Worm (Caenorhabditis elegans) whole organism, young adult: Measurements from ENCODE around the gene C16C8.22.

ENCODE experiments used
- B0019.2 ChIP-seq: fragments of 200-800 bp; sonication (Bioruptor generic); conservative IDR thresholded peaks from 2 replicates; pipeline ENCODE4 v1.3.6; 2022; ENCODE audit warnings: missing genetic modification reagents, missing genetic modification characterization, missing compliant biosample characterization
- B0261.1 ChIP-seq: sonication (generic microtip); optimal IDR thresholded peaks from 2 replicates; lab custom pipeline; 2016; ENCODE audit warnings: mild to moderate bottlenecking, missing genetic modification characterization, moderate library complexity, missing compliant biosample characterization
- B0336.3 ChIP-seq: fragments of 200-800 bp; sonication (Bioruptor generic); IDR thresholded peaks from 2 replicates; pipeline ENCODE4 v1.3.6; 2022; ENCODE audit warnings: missing genetic modification characterization, missing compliant biosample characterization
- C17E4.6 ChIP-seq: fragments of 200-800 bp; sonication (Bioruptor generic); IDR thresholded peaks from 2 replicates; pipeline ENCODE4 v1.3.6; 2022; ENCODE audit warnings: missing genetic modification reagents, missing genetic modification characterization, missing compliant biosample characterization
- D2030.7 ChIP-seq: fragments of 200-800 bp; sonication (Bioruptor generic); IDR thresholded peaks from 2 replicates; pipeline ENCODE4 v1.3.6; 2022; ENCODE audit warnings: missing genetic modification reagents, missing genetic modification characterization, missing compliant biosample characterization
- F10E7.11 ChIP-seq: sonication (generic microtip); optimal IDR thresholded peaks from 2 replicates; lab custom pipeline; 2017; ENCODE audit warnings: mild to moderate bottlenecking, missing genetic modification characterization, moderate library complexity, missing compliant biosample characterization
- F23B12.7 ChIP-seq: sonication (generic microtip); optimal IDR thresholded peaks from 2 replicates; lab custom pipeline; 2017; ENCODE audit warnings: missing genetic modification characterization, mild to moderate bottlenecking, missing compliant biosample characterization, antibody characterized with exemption, moderate library complexity; ENCODE audit not compliant: insufficient read depth
- F55B11.4 ChIP-seq: sonication (generic microtip); optimal IDR thresholded peaks from 2 replicates; lab custom pipeline; 2016; ENCODE audit warnings: missing compliant biosample characterization, missing genetic modification characterization, borderline replicate concordance; ENCODE audit not compliant: insufficient read depth
- T26A5.8 ChIP-seq: sonication (generic microtip); optimal IDR thresholded peaks from 2 replicates; lab custom pipeline; 2016; ENCODE audit warnings: missing genetic modification characterization, missing compliant biosample characterization
- Y53F4B.3 ChIP-seq: fragments of 200-800 bp; sonication (Bioruptor generic); IDR thresholded peaks from 2 replicates; pipeline ENCODE4 v1.3.6; 2022; ENCODE audit warnings: missing genetic modification reagents, missing genetic modification characterization, missing compliant biosample characterization
- Y79H2A.3 ChIP-seq: fragments of 200-800 bp; sonication (Bioruptor generic); conservative IDR thresholded peaks from 2 replicates; pipeline ENCODE4 v1.3.6; 2022; ENCODE audit warnings: missing genetic modification reagents, missing genetic modification characterization, missing compliant biosample characterization
- akir-1 ChIP-seq: fragments of 200-800 bp; sonication (Bioruptor generic); optimal IDR thresholded peaks from 2 replicates; lab custom pipeline; 2018; ENCODE audit warnings: mild to moderate bottlenecking, missing genetic modification characterization, moderate library complexity, missing compliant biosample characterization
- ama-1 ChIP-seq, 3 experiments: fragments of 150-350 bp in 1 of 3; sonication (generic microtip) in 2 of 3; optimal IDR thresholded peaks; 2 replicates each; lab custom pipeline; 2014 to 2018; ENCODE audit warnings: missing biosample characterization in 2 of 3, missing genetic modification characterization in 2 of 3, missing genetic modification reagents in 2 of 3
- aptf-2 ChIP-seq: fragments of 200-800 bp; sonication (Bioruptor generic); conservative IDR thresholded peaks from 2 replicates; pipeline ENCODE4 v1.3.6; 2022; ENCODE audit warnings: missing genetic modification reagents, missing genetic modification characterization, missing compliant biosample characterization
- attf-5 ChIP-seq: fragments of 200-800 bp; sonication (Bioruptor generic); optimal IDR thresholded peaks from 2 replicates; lab custom pipeline; 2018; ENCODE audit warnings: mild to moderate bottlenecking, missing genetic modification characterization, missing compliant biosample characterization
- bed-1 ChIP-seq: fragments of 200-800 bp; sonication (Bioruptor generic); IDR thresholded peaks from 2 replicates; pipeline ENCODE4 v1.3.6; 2022; ENCODE audit warnings: missing genetic modification reagents, missing genetic modification characterization, missing compliant biosample characterization
- bed-2 ChIP-seq: fragments of 200-800 bp; sonication (Bioruptor generic); IDR thresholded peaks from 2 replicates; pipeline ENCODE4 v1.3.6; 2022; ENCODE audit warnings: missing genetic modification reagents, missing genetic modification characterization, missing compliant biosample characterization
- ceh-100 ChIP-seq: fragments of 200-800 bp; sonication (Bioruptor generic); IDR thresholded peaks from 2 replicates; pipeline ENCODE4 v1.3.6; 2022; ENCODE audit warnings: missing genetic modification reagents, missing genetic modification characterization, missing compliant biosample characterization
- ceh-58 ChIP-seq: fragments of 200-800 bp; sonication (Bioruptor generic); IDR thresholded peaks from 2 replicates; pipeline ENCODE4 v1.3.6; 2022; ENCODE audit warnings: missing genetic modification characterization, missing compliant biosample characterization
- ceh-79 ChIP-seq: sonication (generic microtip); optimal IDR thresholded peaks from 2 replicates; lab custom pipeline; 2017; ENCODE audit warnings: mild to moderate bottlenecking, missing genetic modification characterization, missing compliant biosample characterization
- chd-7 ChIP-seq: sonication (generic microtip); optimal IDR thresholded peaks from 2 replicates; lab custom pipeline; 2016; ENCODE audit warnings: mild to moderate bottlenecking, missing genetic modification characterization, moderate library complexity, missing compliant biosample characterization
- dpl-1 ChIP-seq: fragments of 150-350 bp; optimal IDR thresholded peaks from 2 replicates; lab custom pipeline; 2014; ENCODE audit warnings: missing biosample characterization, missing genetic modification reagents, missing genetic modification characterization
- efl-1 ChIP-seq: fragments of 150-350 bp; optimal IDR thresholded peaks from 2 replicates; lab custom pipeline; 2014; ENCODE audit warnings: missing biosample characterization, missing genetic modification reagents, missing genetic modification characterization
- ekl-4 ChIP-seq: fragments of 200-800 bp; sonication (Bioruptor generic); IDR thresholded peaks from 2 replicates; pipeline ENCODE4 v1.3.6; 2022; ENCODE audit warnings: missing genetic modification reagents, missing genetic modification characterization, missing compliant biosample characterization
- gei-17 ChIP-seq: fragments of 200-800 bp; sonication (Bioruptor generic); optimal IDR thresholded peaks from 2 replicates; lab custom pipeline; 2018; ENCODE audit warnings: mild to moderate bottlenecking, missing genetic modification characterization, missing compliant biosample characterization
- him-1 ChIP-seq: sonication (generic microtip); optimal IDR thresholded peaks from 2 replicates; lab custom pipeline; 2016; ENCODE audit warnings: missing genotype, missing genetic modification reagents, missing genetic modification characterization, missing compliant biosample characterization
- hmg-1.2 ChIP-seq: fragments of 200-800 bp; sonication (Bioruptor generic); IDR thresholded peaks from 2 replicates; pipeline ENCODE4 v1.3.6; 2022; ENCODE audit warnings: missing genetic modification reagents, missing genetic modification characterization, missing compliant biosample characterization
- lag-1 ChIP-seq: fragments of 200-800 bp; sonication (Bioruptor generic); IDR thresholded peaks from 2 replicates; pipeline ENCODE4 v1.3.6; 2022; ENCODE audit warnings: missing genetic modification reagents, missing genetic modification characterization, missing compliant biosample characterization
- let-526 ChIP-seq: fragments of 200-800 bp; sonication (Bioruptor generic); IDR thresholded peaks from 2 replicates; pipeline ENCODE4 v1.3.6; 2022; ENCODE audit warnings: missing genetic modification reagents, missing genetic modification characterization, missing compliant biosample characterization
- lin-26 ChIP-seq: fragments of 200-800 bp; sonication (Bioruptor generic); IDR thresholded peaks from 2 replicates; pipeline ENCODE4 v1.3.6; 2022; ENCODE audit warnings: missing genetic modification reagents, missing genetic modification characterization, missing compliant biosample characterization
- lsy-27 ChIP-seq: sonication (generic microtip); optimal IDR thresholded peaks from 2 replicates; lab custom pipeline; 2017; ENCODE audit warnings: missing genetic modification characterization, mild to moderate bottlenecking, missing compliant biosample characterization, antibody characterized with exemption, missing genotype, borderline replicate concordance; ENCODE audit not compliant: insufficient read depth
- mxl-1 ChIP-seq: sonication (generic microtip); optimal IDR thresholded peaks from 2 replicates; lab custom pipeline; 2016; ENCODE audit warnings: missing genetic modification characterization, missing compliant biosample characterization
- nhr-179 ChIP-seq: sonication (generic microtip); optimal IDR thresholded peaks from 2 replicates; lab custom pipeline; 2016; ENCODE audit warnings: mild to moderate bottlenecking, missing genetic modification characterization, missing compliant biosample characterization
- nhr-80 ChIP-seq: sonication (generic microtip); optimal IDR thresholded peaks from 2 replicates; lab custom pipeline; 2016; ENCODE audit warnings: missing genetic modification characterization, missing compliant biosample characterization
- rcor-1 ChIP-seq: fragments of 200-800 bp; sonication (Bioruptor generic); IDR thresholded peaks from 2 replicates; pipeline ENCODE4 v1.3.6; 2022; ENCODE audit warnings: missing genetic modification reagents, missing genetic modification characterization, missing compliant biosample characterization
- rec-8 ChIP-seq, 2 experiments: sonication (generic microtip); optimal IDR thresholded peaks; 2 replicates each; lab custom pipeline; 2016; ENCODE audit warnings: mild to moderate bottlenecking in 2 of 2, missing genetic modification characterization in 2 of 2, missing genetic modification reagents in 2 of 2, missing genotype in 2 of 2, missing biosample characterization in 1 of 2, missing compliant biosample characterization in 1 of 2, moderate library complexity in 1 of 2
- repo-1 ChIP-seq: sonication (generic microtip); optimal IDR thresholded peaks from 2 replicates; lab custom pipeline; 2017; ENCODE audit warnings: mild to moderate bottlenecking, missing genetic modification characterization, missing compliant biosample characterization
- sdz-38 ChIP-seq: sonication (generic microtip); optimal IDR thresholded peaks from 2 replicates; lab custom pipeline; 2016; ENCODE audit warnings: missing genotype, missing genetic modification characterization, missing compliant biosample characterization
- sea-2 ChIP-seq: fragments of 200-800 bp; sonication (Bioruptor generic); IDR thresholded peaks from 2 replicates; pipeline ENCODE4 v1.3.6; 2022; ENCODE audit warnings: missing genetic modification characterization, missing compliant biosample characterization
- snpc-1.3 ChIP-seq: sonication (generic microtip); optimal IDR thresholded peaks from 2 replicates; lab custom pipeline; 2017; ENCODE audit warnings: missing genetic modification characterization, mild to moderate bottlenecking, missing compliant biosample characterization, antibody characterized with exemption, moderate library complexity, missing genotype, missing genetic modification reagents; ENCODE audit not compliant: insufficient read depth
- somi-1 ChIP-seq: fragments of 200-800 bp; sonication (Bioruptor generic); optimal IDR thresholded peaks from 2 replicates; lab custom pipeline; 2018; ENCODE audit warnings: mild to moderate bottlenecking, missing genetic modification characterization, missing compliant biosample characterization
- sptf-2 ChIP-seq: fragments of 200-800 bp; sonication (Bioruptor generic); optimal IDR thresholded peaks from 2 replicates; lab custom pipeline; 2018; ENCODE audit warnings: mild to moderate bottlenecking, missing genetic modification characterization, missing compliant biosample characterization
- tbx-9 ChIP-seq: sonication (generic microtip); optimal IDR thresholded peaks from 2 replicates; lab custom pipeline; 2016; ENCODE audit warnings: borderline replicate concordance, missing genetic modification characterization, inconsistent platforms, missing compliant biosample characterization
- xnd-1 ChIP-seq: sonication (generic microtip); optimal IDR thresholded peaks from 2 replicates; lab custom pipeline; 2016; ENCODE audit warnings: missing genotype, missing genetic modification reagents, missing genetic modification characterization, missing compliant biosample characterization
- zfh-2 ChIP-seq: fragments of 200-800 bp; sonication (Bioruptor generic); conservative IDR thresholded peaks from 2 replicates; pipeline ENCODE4 v1.3.6; 2022; ENCODE audit warnings: missing genetic modification reagents, missing genetic modification characterization, missing compliant biosample characterization
- ztf-26 ChIP-seq: sonication (generic microtip); optimal IDR thresholded peaks from 2 replicates; lab custom pipeline; 2017; ENCODE audit warnings: missing genetic modification characterization, missing compliant biosample characterization
- ztf-3 ChIP-seq: fragments of 200-800 bp; sonication (Bioruptor generic); optimal IDR thresholded peaks from 2 replicates; lab custom pipeline; 2018; ENCODE audit warnings: mild to moderate bottlenecking, missing genetic modification characterization, missing compliant biosample characterization
- ztf-6 ChIP-seq: fragments of 200-800 bp; sonication (Bioruptor generic); IDR thresholded peaks from 2 replicates; pipeline ENCODE4 v1.3.6; 2022; ENCODE audit warnings: missing genetic modification reagents, missing genetic modification characterization, missing compliant biosample characterization

C16C8.22 gene

DNA sequence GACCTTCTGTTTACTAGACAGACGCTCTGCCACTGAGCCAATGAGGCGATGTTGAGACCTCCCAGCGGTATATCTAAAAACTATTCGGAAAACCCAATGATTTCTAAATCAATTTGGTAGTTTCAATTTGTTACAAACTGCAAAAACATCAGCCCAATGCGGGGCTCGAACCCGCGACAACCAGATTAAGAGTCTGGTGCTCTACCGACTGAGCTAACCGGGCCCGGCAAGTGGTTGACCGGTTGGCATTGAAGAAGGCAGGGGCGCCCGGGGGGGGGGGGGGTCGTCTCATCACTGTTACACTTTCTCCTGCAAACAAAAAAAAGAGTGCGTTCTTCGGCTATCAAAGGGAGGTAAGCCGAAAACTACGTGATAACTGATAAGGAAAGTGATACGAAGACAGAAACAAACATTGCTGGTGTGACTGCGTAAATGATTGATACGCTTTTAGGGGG is 3.8 kb downstream of the C16C8.22 start (continued):
- peak; percentile 92 for TF ChIP-seq zfh-2 (GFP tag; lab: Robert Waterston, UW)
- TF ChIP-seq D2030.7 = peak; percentile 86
- peak; percentile 46 for TF ChIP-seq gei-17 (GFP tag; lab: Kevin White, UChicago)
- 0 out of 2 replicates have a peak, but pooled peaks have one; percentile 54 for TF ChIP-seq ceh-58 (GFP tag; lab: Robert Waterston, UW)
- peak; percentile 55 for TF ChIP-seq attf-5
- TF ChIP-seq ztf-3 = peak; percentile 57
- peak; percentile 82 for TF ChIP-seq repo-1
- TF ChIP-seq xnd-1 (tag; lab: Kevin White, UChicago) = peak; percentile 10
- TF ChIP-seq Y79H2A.3 (GFP tag; lab: Robert Waterston, UW) = no peak
- no peak for TF ChIP-seq sea-2 (GFP tag; lab: Robert Waterston, UW)
- no peak for TF ChIP-seq lag-1
- TF ChIP-seq bed-2 (GFP tag; lab: Robert Waterston, UW) = no peak
- TF ChIP-seq T26A5.8 = peak; percentile 52
- TF ChIP-seq ceh-79 (tag; lab: Kevin White, UChicago) = peak; percentile 75
- TF ChIP-seq efl-1 (GFP tag; lab: Kevin White, UChicago) = no peak
- TF ChIP-seq akir-1 (GFP tag; lab: Kevin White, UChicago) = no peak
- TF ChIP-seq ekl-4 (GFP tag; lab: Robert Waterston, UW) = peak; percentile 75
- peak; percentile 70 for TF ChIP-seq chd-7
- no peak for TF ChIP-seq bed-1 (GFP tag; lab: Robert Waterston, UW)
- TF ChIP-seq ztf-6 = no peak
- TF ChIP-seq rec-8 (tag; optimal IDR thresholded peaks at IDR 0.05; lab: Kevin White, UChicago) = peak; percentile 74 to 82
- TF ChIP-seq B0261.1 (tag; lab: Kevin White, UChicago) = peak; percentile 97
- no peak for TF ChIP-seq Y53F4B.3
- peak; percentile 84; the same call in 1 of the 2 replicates for TF ChIP-seq B0336.3 (GFP tag; lab: Robert Waterston, UW)
- TF ChIP-seq C17E4.6 (GFP tag; lab: Robert Waterston, UW) = peak; percentile 77
- peak; percentile 40; the same call in 1 of the 2 replicates for TF ChIP-seq let-526 (GFP tag; lab: Robert Waterston, UW)
- peak; percentile 49; the same call in 1 of the 2 replicates for TF ChIP-seq B0019.2 (GFP tag; lab: Robert Waterston, UW)
- TF ChIP-seq aptf-2 (GFP tag; lab: Robert Waterston, UW) = peak; percentile 43; the same call in 1 of the 2 replicates
- peak; percentile 43; the same call in 1 of the 2 replicates for TF ChIP-seq rcor-1 (GFP tag; lab: Robert Waterston, UW)
- peak; percentile 74 for TF ChIP-seq hmg-1.2 (GFP tag; lab: Robert Waterston, UW)
- TF ChIP-seq snpc-1.3 = peak; percentile 52
- no peak for TF ChIP-seq F23B12.7 (tag; lab: Kevin White, UChicago)
- TF ChIP-seq sdz-38 (tag; lab: Kevin White, UChicago) = no peak
- no peak for TF ChIP-seq F55B11.4 (tag; lab: Kevin White, UChicago)
- TF ChIP-seq lsy-27 = no peak
- TF ChIP-seq nhr-179 = no peak
- peak; percentile 57; the same call in 1 of the 2 replicates for TF ChIP-seq ceh-100 (GFP tag; lab: Robert Waterston, UW)
- TF ChIP-seq tbx-9 (tag; lab: Kevin White, UChicago) = no peak
- peak; percentile 58 for TF ChIP-seq mxl-1 (tag; lab: Kevin White, UChicago)
- TF ChIP-seq sptf-2 (GFP tag; lab: Kevin White, UChicago) = peak; percentile 73
- TF ChIP-seq nhr-80 (tag; lab: Kevin White, UChicago) = peak; percentile 79
- TF ChIP-seq ama-1 (optimal IDR thresholded peaks at IDR 0.05; lab: Kevin White, UChicago) = no peak
- TF ChIP-seq ama-1 (GFP tag; optimal IDR thresholded peaks at IDR 0.05; lab: Kevin White, UChicago) = peak in 1 of 2 experiments; percentile 65
- peak; percentile 93 for TF ChIP-seq him-1
- TF ChIP-seq lin-26 = peak; percentile 96
- TF ChIP-seq somi-1 (GFP tag; lab: Kevin White, UChicago) = peak; percentile 68
- peak; percentile 84 for TF ChIP-seq ztf-26
- peak; percentile 65 for TF ChIP-seq F10E7.11 (tag; lab: Kevin White, UChicago)
- no peak for TF ChIP-seq dpl-1 (GFP tag; lab: Kevin White, UChicago)
